Worm (Caenorhabditis elegans) whole organism, young adult: ENCODE data around the gene T13A10.1.

Experiments used
- B0019.2 ChIP-seq: fragments of 200-800 bp; sonication (Bioruptor generic); conservative IDR thresholded peaks from 2 replicates; pipeline ENCODE4 v1.3.6; 2022; ENCODE audit warnings: missing genetic modification reagents, missing genetic modification characterization, missing compliant biosample characterization
- B0261.1 ChIP-seq: sonication (generic microtip); optimal IDR thresholded peaks from 2 replicates; lab custom pipeline; 2016; ENCODE audit warnings: mild to moderate bottlenecking, missing genetic modification characterization, moderate library complexity, missing compliant biosample characterization
- C06A6.2 ChIP-seq: fragments of 200-800 bp; sonication (Bioruptor generic); conservative IDR thresholded peaks from 2 replicates; pipeline ENCODE4 v1.3.6; 2022; ENCODE audit warnings: missing genetic modification characterization, missing compliant biosample characterization
- D2030.7 ChIP-seq: fragments of 200-800 bp; sonication (Bioruptor generic); IDR thresholded peaks from 2 replicates; pipeline ENCODE4 v1.3.6; 2022; ENCODE audit warnings: missing genetic modification reagents, missing genetic modification characterization, missing compliant biosample characterization
- F37B4.10 ChIP-seq: fragments of 200-800 bp; sonication (Bioruptor generic); IDR thresholded peaks from 2 replicates; pipeline ENCODE4 v1.3.6; 2022; ENCODE audit warnings: missing genetic modification characterization, missing compliant biosample characterization
- F52B5.7 ChIP-seq: sonication (generic microtip); optimal IDR thresholded peaks from 2 replicates; lab custom pipeline; 2016; ENCODE audit warnings: mild to moderate bottlenecking, missing genetic modification characterization, missing compliant biosample characterization
- F55B11.4 ChIP-seq: sonication (generic microtip); optimal IDR thresholded peaks from 2 replicates; lab custom pipeline; 2016; ENCODE audit warnings: missing compliant biosample characterization, missing genetic modification characterization, borderline replicate concordance; ENCODE audit not compliant: insufficient read depth
- Y53F4B.3 ChIP-seq: fragments of 200-800 bp; sonication (Bioruptor generic); IDR thresholded peaks from 2 replicates; pipeline ENCODE4 v1.3.6; 2022; ENCODE audit warnings: missing genetic modification reagents, missing genetic modification characterization, missing compliant biosample characterization
- Y53G8AR.9 ChIP-seq: fragments of 200-800 bp; sonication (Bioruptor generic); conservative IDR thresholded peaks from 2 replicates; pipeline ENCODE4 v1.3.6; 2022; ENCODE audit warnings: missing genetic modification reagents, missing genetic modification characterization, missing compliant biosample characterization
- Y67H2A.10 ChIP-seq: fragments of 200-800 bp; sonication (Bioruptor generic); conservative IDR thresholded peaks from 2 replicates; pipeline ENCODE4 v1.3.6; 2022; ENCODE audit warnings: missing genetic modification reagents, missing genetic modification characterization, missing compliant biosample characterization
- ama-1 ChIP-seq, 3 experiments: fragments of 150-350 bp in 1 of 3; sonication (generic microtip) in 2 of 3; optimal IDR thresholded peaks; 2 replicates each; lab custom pipeline; 2014 to 2018; ENCODE audit warnings: missing biosample characterization in 2 of 3, missing genetic modification characterization in 2 of 3, missing genetic modification reagents in 2 of 3
- aptf-3 ChIP-seq: fragments of 200-800 bp; sonication (Bioruptor generic); IDR thresholded peaks from 2 replicates; pipeline ENCODE4 v1.3.6; 2022; ENCODE audit warnings: missing genetic modification characterization, missing compliant biosample characterization
- ceh-100 ChIP-seq: fragments of 200-800 bp; sonication (Bioruptor generic); IDR thresholded peaks from 2 replicates; pipeline ENCODE4 v1.3.6; 2022; ENCODE audit warnings: missing genetic modification reagents, missing genetic modification characterization, missing compliant biosample characterization
- ceh-58 ChIP-seq: fragments of 200-800 bp; sonication (Bioruptor generic); IDR thresholded peaks from 2 replicates; pipeline ENCODE4 v1.3.6; 2022; ENCODE audit warnings: missing genetic modification characterization, missing compliant biosample characterization
- die-1 ChIP-seq: sonication (generic microtip); optimal IDR thresholded peaks from 2 replicates; lab custom pipeline; 2016; ENCODE audit warnings: missing genotype, mild to moderate bottlenecking, missing genetic modification characterization, missing compliant biosample characterization
- efl-1 ChIP-seq: fragments of 150-350 bp; optimal IDR thresholded peaks from 2 replicates; lab custom pipeline; 2014; ENCODE audit warnings: missing biosample characterization, missing genetic modification reagents, missing genetic modification characterization
- egl-44 ChIP-seq: fragments of 200-800 bp; sonication (Bioruptor generic); IDR thresholded peaks from 2 replicates; pipeline ENCODE4 v1.3.6; 2022; ENCODE audit warnings: missing genetic modification reagents, missing genetic modification characterization, missing compliant biosample characterization
- ekl-4 ChIP-seq: fragments of 200-800 bp; sonication (Bioruptor generic); IDR thresholded peaks from 2 replicates; pipeline ENCODE4 v1.3.6; 2022; ENCODE audit warnings: missing genetic modification reagents, missing genetic modification characterization, missing compliant biosample characterization
- him-1 ChIP-seq: sonication (generic microtip); optimal IDR thresholded peaks from 2 replicates; lab custom pipeline; 2016; ENCODE audit warnings: missing genotype, missing genetic modification reagents, missing genetic modification characterization, missing compliant biosample characterization
- hlh-12 ChIP-seq: sonication (generic microtip); optimal IDR thresholded peaks from 2 replicates; lab custom pipeline; 2016; ENCODE audit warnings: missing genetic modification characterization, missing compliant biosample characterization
- hlh-26 ChIP-seq: fragments of 200-800 bp; sonication (Bioruptor generic); conservative IDR thresholded peaks from 2 replicates; pipeline ENCODE4 v1.3.6; 2022; ENCODE audit warnings: missing genetic modification reagents, missing genetic modification characterization, missing compliant biosample characterization
- hmg-20 ChIP-seq: fragments of 200-800 bp; sonication (Bioruptor generic); IDR thresholded peaks from 2 replicates; pipeline ENCODE4 v1.3.6; 2022; ENCODE audit warnings: missing genetic modification reagents, missing genetic modification characterization, missing compliant biosample characterization
- lag-1 ChIP-seq: fragments of 200-800 bp; sonication (Bioruptor generic); IDR thresholded peaks from 2 replicates; pipeline ENCODE4 v1.3.6; 2022; ENCODE audit warnings: missing genetic modification reagents, missing genetic modification characterization, missing compliant biosample characterization
- let-526 ChIP-seq: fragments of 200-800 bp; sonication (Bioruptor generic); IDR thresholded peaks from 2 replicates; pipeline ENCODE4 v1.3.6; 2022; ENCODE audit warnings: missing genetic modification reagents, missing genetic modification characterization, missing compliant biosample characterization
- lin-26 ChIP-seq: fragments of 200-800 bp; sonication (Bioruptor generic); IDR thresholded peaks from 2 replicates; pipeline ENCODE4 v1.3.6; 2022; ENCODE audit warnings: missing genetic modification reagents, missing genetic modification characterization, missing compliant biosample characterization
- lsy-27 ChIP-seq: sonication (generic microtip); optimal IDR thresholded peaks from 2 replicates; lab custom pipeline; 2017; ENCODE audit warnings: missing genetic modification characterization, mild to moderate bottlenecking, missing compliant biosample characterization, antibody characterized with exemption, missing genotype, borderline replicate concordance; ENCODE audit not compliant: insufficient read depth
- mxl-1 ChIP-seq: sonication (generic microtip); optimal IDR thresholded peaks from 2 replicates; lab custom pipeline; 2016; ENCODE audit warnings: missing genetic modification characterization, missing compliant biosample characterization
- nhr-179 ChIP-seq: sonication (generic microtip); optimal IDR thresholded peaks from 2 replicates; lab custom pipeline; 2016; ENCODE audit warnings: mild to moderate bottlenecking, missing genetic modification characterization, missing compliant biosample characterization
- pha-4 ChIP-seq: fragments of 150-350 bp; sonication (generic microtip); optimal IDR thresholded peaks from 2 replicates; lab custom pipeline; 2014; ENCODE audit warnings: missing biosample characterization, missing genetic modification reagents, missing genetic modification characterization
- rcor-1 ChIP-seq: fragments of 200-800 bp; sonication (Bioruptor generic); IDR thresholded peaks from 2 replicates; pipeline ENCODE4 v1.3.6; 2022; ENCODE audit warnings: missing genetic modification reagents, missing genetic modification characterization, missing compliant biosample characterization
- rec-8 ChIP-seq, 2 experiments: sonication (generic microtip); optimal IDR thresholded peaks; 2 replicates each; lab custom pipeline; 2016; ENCODE audit warnings: mild to moderate bottlenecking in 2 of 2, missing genetic modification characterization in 2 of 2, missing genetic modification reagents in 2 of 2, missing genotype in 2 of 2, missing biosample characterization in 1 of 2, missing compliant biosample characterization in 1 of 2, moderate library complexity in 1 of 2
- snpc-3.4 ChIP-seq: sonication (generic microtip); optimal IDR thresholded peaks from 2 replicates; lab custom pipeline; 2017; ENCODE audit warnings: missing genetic modification characterization, mild to moderate bottlenecking, missing compliant biosample characterization, antibody characterized with exemption, moderate library complexity, missing genotype, missing genetic modification reagents
- snpc-4 ChIP-seq, 5 experiments: fragments of 150-350 bp in 1 of 5; sonication (generic microtip) in 4 of 5; optimal IDR thresholded peaks; 2 replicates each; lab custom pipeline; 2014 to 2018; ENCODE audit warnings: missing genetic modification characterization in 5 of 5, missing biosample characterization in 3 of 5, antibody characterized with exemption in 2 of 5, mild to moderate bottlenecking in 2 of 5, missing compliant biosample characterization in 2 of 5, missing genotype in 2 of 5, moderate library complexity in 2 of 5, missing genetic modification reagents in 1 of 5
- sptf-2 ChIP-seq: fragments of 200-800 bp; sonication (Bioruptor generic); optimal IDR thresholded peaks from 2 replicates; lab custom pipeline; 2018; ENCODE audit warnings: mild to moderate bottlenecking, missing genetic modification characterization, missing compliant biosample characterization
- tbx-9 ChIP-seq: sonication (generic microtip); optimal IDR thresholded peaks from 2 replicates; lab custom pipeline; 2016; ENCODE audit warnings: borderline replicate concordance, missing genetic modification characterization, inconsistent platforms, missing compliant biosample characterization
- unc-62 ChIP-seq: fragments of 150-350 bp; optimal IDR thresholded peaks from 2 replicates; lab custom pipeline; 2014; ENCODE audit warnings: missing biosample characterization, missing genetic modification reagents, missing genetic modification characterization
- xnd-1 ChIP-seq: sonication (generic microtip); optimal IDR thresholded peaks from 2 replicates; lab custom pipeline; 2016; ENCODE audit warnings: missing genotype, missing genetic modification reagents, missing genetic modification characterization, missing compliant biosample characterization
- ztf-3 ChIP-seq: fragments of 200-800 bp; sonication (Bioruptor generic); optimal IDR thresholded peaks from 2 replicates; lab custom pipeline; 2018; ENCODE audit warnings: mild to moderate bottlenecking, missing genetic modification characterization, missing compliant biosample characterization

T13A10.1 gene

DNA sequence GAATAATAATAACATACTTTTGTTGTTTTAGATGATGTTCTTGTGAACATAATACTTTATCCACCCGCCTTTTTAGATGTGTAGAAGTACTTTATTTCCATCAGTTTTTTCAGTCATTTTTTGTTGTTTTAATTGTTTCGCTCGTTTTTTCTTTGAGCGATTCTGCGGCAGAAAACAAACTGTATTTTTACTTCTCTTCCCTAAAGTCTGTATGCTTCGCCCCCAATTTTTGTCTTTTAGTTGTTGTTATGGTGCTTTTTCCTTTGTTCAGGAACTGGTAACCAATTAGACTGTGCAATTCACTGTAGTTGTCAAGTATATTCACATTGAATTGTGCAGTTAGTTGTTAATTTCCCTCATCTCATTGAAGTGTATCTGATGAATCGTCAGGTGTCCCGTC, 49.9 kb downstream of the T13A10.1 start (continued):
- TF ChIP-seq xnd-1 (tag; lab: Kevin White, UChicago) = no peak
- TF ChIP-seq egl-44 (GFP tag; lab: Robert Waterston, UW) = no peak
- TF ChIP-seq ztf-3 (GFP tag; lab: Kevin White, UChicago) = no peak
- TF ChIP-seq F52B5.7 = no peak
- TF ChIP-seq F37B4.10 (GFP tag; lab: Robert Waterston, UW) = no peak
- TF ChIP-seq Y53F4B.3 (GFP tag; lab: Robert Waterston, UW) = no peak
- no peak for TF ChIP-seq hlh-12 (tag; lab: Kevin White, UChicago)
- TF ChIP-seq hlh-26 (GFP tag; lab: Robert Waterston, UW) = no peak
- TF ChIP-seq lin-26 (GFP tag; lab: Robert Waterston, UW) = no peak
- TF ChIP-seq snpc-3.4 = no peak
- no peak for TF ChIP-seq sptf-2 (GFP tag; lab: Kevin White, UChicago)
- TF ChIP-seq Y67H2A.10 (GFP tag; lab: Robert Waterston, UW) = no peak
- TF ChIP-seq unc-62 (GFP tag; lab: Kevin White, UChicago) = no peak
- TF ChIP-seq ceh-58 = no peak
- TF ChIP-seq Y53G8AR.9 (GFP tag; lab: Robert Waterston, UW) = peak; percentile 40; the same call in 1 of the 2 replicates
- TF ChIP-seq aptf-3 (GFP tag; lab: Robert Waterston, UW) = 0 out of 2 replicates have a peak, but pooled peaks have one; percentile 66
- no peak for TF ChIP-seq ama-1 (optimal IDR thresholded peaks at IDR 0.05; lab: Kevin White, UChicago)
- no peak for TF ChIP-seq ama-1 (GFP tag; optimal IDR thresholded peaks at IDR 0.05; lab: Kevin White, UChicago)
- TF ChIP-seq let-526 (GFP tag; lab: Robert Waterston, UW) = no peak
- TF ChIP-seq D2030.7 = no peak; the same call in 1 of the 2 replicates
- peak; percentile 40 for TF ChIP-seq mxl-1 (tag; lab: Kevin White, UChicago)
- TF ChIP-seq ekl-4 (GFP tag; lab: Robert Waterston, UW) = peak; percentile 48; the same call in 1 of the 2 replicates
- no peak for TF ChIP-seq nhr-179 (tag; lab: Kevin White, UChicago)
- TF ChIP-seq B0261.1 = no peak
- TF ChIP-seq C06A6.2 (GFP tag; lab: Robert Waterston, UW) = no peak
- no peak for TF ChIP-seq die-1 (tag; lab: Kevin White, UChicago)
- TF ChIP-seq lag-1 (GFP tag; lab: Robert Waterston, UW) = no peak
- TF ChIP-seq him-1 (tag; lab: Kevin White, UChicago) = no peak
- no peak for TF ChIP-seq lsy-27 (tag; lab: Kevin White, UChicago)
- TF ChIP-seq F55B11.4 (tag; lab: Kevin White, UChicago) = no peak
- TF ChIP-seq snpc-4 (GFP tag; optimal IDR thresholded peaks at IDR 0.05; lab: Kevin White, UChicago) = peak; percentile 49
- TF ChIP-seq snpc-4 (tag; optimal IDR thresholded peaks at IDR 0.05; lab: Kevin White, UChicago) = peak in 2 of 4 experiments; percentile 44 to 69
- no peak for TF ChIP-seq B0019.2 (GFP tag; lab: Robert Waterston, UW)
- no peak for TF ChIP-seq rcor-1
- no peak for TF ChIP-seq pha-4
- TF ChIP-seq rec-8 (tag; optimal IDR thresholded peaks at IDR 0.05; lab: Kevin White, UChicago) = peak in 1 of 2 experiments; percentile 37
- TF ChIP-seq ceh-100 (GFP tag; lab: Robert Waterston, UW) = no peak
- TF ChIP-seq hmg-20 (GFP tag; lab: Robert Waterston, UW) = no peak
- TF ChIP-seq tbx-9 (tag; lab: Kevin White, UChicago) = peak; percentile 32
- TF ChIP-seq efl-1 (GFP tag; lab: Kevin White, UChicago) = no peak
